Worm (Caenorhabditis elegans) whole organism, L4/young adult: ENCODE results near the gene F18C5.9.

ENCODE experiments used
- dao-5 ChIP-seq: sonication (generic microtip); optimal IDR thresholded peaks from 2 replicates; lab custom pipeline; 2016; ENCODE audit warnings: missing genotype, missing genetic modification characterization, moderate library complexity, missing compliant biosample characterization
- him-1 ChIP-seq: sonication (generic microtip); optimal IDR thresholded peaks from 2 replicates; lab custom pipeline; 2016; ENCODE audit warnings: missing genotype, missing genetic modification reagents, missing genetic modification characterization, missing compliant biosample characterization

- TF ChIP-seq him-1, result no peak
- TF ChIP-seq dao-5 (tag; lab: Kevin White, UChicago), result no peak
Observed at ce11 chrII:6544842-6545410, 22.0 kb upstream of the F18C5.9 start, which contains the start of gene lron-15.
